Fruit fly (Drosophila melanogaster) whole organism, pupa: ENCODE data around the gene Nasp.
A peak's percentile ranks its signal among the peaks of the same experiment; 100 is the strongest.

ENCODE experiments used
- CG10348 ChIP-seq: fragments of 200-800 bp; sonication (Bioruptor generic); IDR thresholded peaks from 2 replicates; pipeline ENCODE4 v1.3.6; 2022; ENCODE audit warnings: missing biosample characterization, missing genetic modification characterization
- CG12605 ChIP-seq: fragments of 200-800 bp; sonication (Bioruptor generic); IDR thresholded peaks from 2 replicates; pipeline ENCODE4 v1.3.6; 2022; ENCODE audit warnings: missing biosample characterization, missing genetic modification characterization
- CG13204 ChIP-seq: fragments of 200-800 bp; sonication (Bioruptor generic); optimal IDR thresholded peaks from 2 replicates; lab custom pipeline; 2018; ENCODE audit warnings: missing biosample characterization, mild to moderate bottlenecking, missing genetic modification characterization, moderate library complexity
- CG14655 ChIP-seq: fragments of 200-800 bp; sonication (Bioruptor generic); optimal IDR thresholded peaks from 3 replicates; lab custom pipeline; 2017; ENCODE audit warnings: mild to moderate bottlenecking, missing biosample characterization, missing genetic modification reagents, missing genetic modification characterization
- CG15710 ChIP-seq: fragments of 200-800 bp; sonication (Bioruptor generic); optimal IDR thresholded peaks from 2 replicates; lab custom pipeline; 2018; ENCODE audit warnings: missing biosample characterization, mild to moderate bottlenecking, missing genetic modification characterization, moderate library complexity
- CG17806 ChIP-seq: fragments of 200-800 bp; sonication (Bioruptor generic); optimal IDR thresholded peaks from 2 replicates; lab custom pipeline; 2018; ENCODE audit warnings: missing biosample characterization, mild to moderate bottlenecking, missing genetic modification characterization, moderate library complexity
- CG32121 ChIP-seq: fragments of 200-800 bp; sonication (Bioruptor generic); IDR thresholded peaks from 2 replicates; pipeline ENCODE4 v1.3.6; 2022; ENCODE audit warnings: missing biosample characterization, missing genetic modification characterization
- CG34367 ChIP-seq: fragments of 200-800 bp; sonication (Bioruptor generic); optimal IDR thresholded peaks from 2 replicates; lab custom pipeline; 2018; ENCODE audit warnings: missing biosample characterization, mild to moderate bottlenecking, missing genetic modification characterization
- CG4496 ChIP-seq: fragments of 200-800 bp; sonication (Bioruptor generic); IDR thresholded peaks from 3 replicates; pipeline ENCODE4 v1.3.6; 2022; ENCODE audit warnings: missing biosample characterization, missing genetic modification characterization
- CG8159 ChIP-seq: fragments of 200-800 bp; sonication (Bioruptor generic); optimal IDR thresholded peaks from 3 replicates; lab custom pipeline; 2018; ENCODE audit warnings: missing biosample characterization, mild to moderate bottlenecking, missing genetic modification characterization, moderate library complexity
- CG8301 ChIP-seq: fragments of 200-800 bp; sonication (Bioruptor generic); optimal IDR thresholded peaks from 2 replicates; lab custom pipeline; 2018; ENCODE audit warnings: missing biosample characterization, mild to moderate bottlenecking, missing genetic modification characterization
- CG9948 ChIP-seq: fragments of 200-800 bp; sonication (Bioruptor generic); optimal IDR thresholded peaks from 2 replicates; lab custom pipeline; 2018; ENCODE audit warnings: missing biosample characterization, mild to moderate bottlenecking, missing genetic modification characterization, moderate library complexity
- D1 ChIP-seq: fragments of 200-800 bp; sonication (Bioruptor generic); optimal IDR thresholded peaks from 2 replicates; lab custom pipeline; 2018; ENCODE audit warnings: missing biosample characterization, mild to moderate bottlenecking, missing genetic modification characterization, moderate library complexity
- EcR ChIP-seq: fragments of 200-800 bp; sonication (Bioruptor generic); optimal IDR thresholded peaks from 3 replicates; lab custom pipeline; 2019; ENCODE audit warnings: missing biosample characterization, missing genetic modification characterization, mild to moderate bottlenecking, moderate library complexity, missing genetic modification reagents
- Ets98B ChIP-seq: fragments of 200-800 bp; sonication (Bioruptor generic); IDR thresholded peaks from 2 replicates; pipeline ENCODE4 v1.3.6; 2022; ENCODE audit warnings: missing biosample characterization, missing genetic modification characterization
- Pif1A ChIP-seq: fragments of 200-800 bp; sonication (Bioruptor generic); optimal IDR thresholded peaks from 3 replicates; lab custom pipeline; 2016; ENCODE audit warnings: missing biosample characterization, missing genetic modification characterization
- Pif1B ChIP-seq: fragments of 200-800 bp; sonication (Bioruptor generic); optimal IDR thresholded peaks from 3 replicates; lab custom pipeline; 2016; ENCODE audit warnings: missing biosample characterization, missing genetic modification characterization
- Snoo ChIP-seq: fragments of 200-800 bp; sonication (Bioruptor generic); optimal IDR thresholded peaks from 3 replicates; lab custom pipeline; 2017; ENCODE audit warnings: missing biosample characterization, mild to moderate bottlenecking, missing genetic modification characterization, inconsistent platforms
- fd96Ca ChIP-seq: fragments of 200-800 bp; sonication (Bioruptor generic); IDR thresholded peaks from 3 replicates; pipeline ENCODE4 v1.3.6; 2022; ENCODE audit warnings: missing biosample characterization, missing genetic modification characterization
- gl ChIP-seq: fragments of 200-800 bp; sonication (Bioruptor generic); optimal IDR thresholded peaks from 2 replicates; lab custom pipeline; 2018; ENCODE audit warnings: missing biosample characterization, mild to moderate bottlenecking, missing genetic modification characterization
- rn ChIP-seq: fragments of 200-800 bp; sonication (Bioruptor generic); IDR thresholded peaks from 2 replicates; pipeline ENCODE4 v1.3.6; 2022; ENCODE audit warnings: missing biosample characterization, missing genetic modification characterization

Nasp gene

DNA sequence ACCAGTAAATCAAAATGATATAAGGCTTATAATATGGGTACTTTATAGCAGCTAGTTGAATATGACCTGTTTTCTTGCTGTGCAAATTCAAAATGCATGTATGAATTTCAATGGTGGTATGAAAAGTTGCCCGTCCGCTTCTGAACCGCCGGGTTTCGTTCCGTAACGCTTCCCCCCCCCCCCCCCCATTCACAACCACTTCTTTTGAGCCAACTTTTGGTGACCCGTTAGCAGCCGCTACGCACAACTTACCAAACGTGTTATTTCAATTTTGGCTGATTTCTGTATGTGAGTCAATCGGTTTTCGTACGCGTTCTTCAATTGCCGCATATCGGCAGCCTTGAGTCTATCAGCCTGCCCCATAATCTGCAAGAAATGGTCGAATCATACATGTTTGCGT lies 46.1 kb downstream of the Nasp start:
- 0 out of 3 replicates have a peak, but pooled peaks have one; percentile 17 for TF ChIP-seq fd96Ca (GFP tag; lab: Robert Waterston, UW)
- no peak for TF ChIP-seq CG10348 (GFP tag; lab: Robert Waterston, UW)
- no peak for TF ChIP-seq EcR
- TF ChIP-seq CG13204 (GFP tag; lab: Kevin White, UChicago) = peak; percentile 19

DNA sequence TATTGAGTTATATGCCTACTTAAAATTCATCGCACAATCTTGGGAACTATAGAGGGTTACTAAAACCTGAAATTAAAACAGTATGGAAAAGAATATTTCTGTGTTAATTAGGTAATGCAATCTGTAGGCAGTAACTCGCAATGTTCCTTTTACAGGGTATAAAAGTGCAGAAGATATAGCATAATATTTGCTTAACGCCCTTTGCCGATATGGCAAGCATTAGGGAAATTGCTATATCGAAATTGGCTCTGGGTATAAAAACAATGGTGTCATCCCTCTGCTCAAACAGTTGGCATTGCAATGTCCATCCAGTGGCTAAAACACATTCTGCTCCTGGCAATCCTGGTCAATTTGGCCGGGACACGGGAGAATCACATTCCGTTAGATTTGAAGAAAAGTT lies 46.8 kb downstream of the Nasp start, which contains the start of gene Ir85a:
Gene Ir85a (plus strand): TSS at position 301 of the 400 bp plus-strand sequence.
- TF ChIP-seq CG17806 (tag; lab: Kevin White, UChicago) (no peak), CG10348 (GFP tag; lab: Robert Waterston, UW) (no peak), CG9948 (tag; lab: Kevin White, UChicago) (no peak), CG12605 (GFP tag; lab: Robert Waterston, UW) (no peak), CG32121 (no peak), Pif1A (GFP tag; lab: Kevin White, UChicago) (no peak), CG8159 (tag; lab: Kevin White, UChicago) (no peak), Ets98B (GFP tag; lab: Robert Waterston, UW) (no peak), CG13204 (GFP tag; lab: Kevin White, UChicago) (no peak), fd96Ca (GFP tag; lab: Robert Waterston, UW) (no peak), Pif1B (GFP tag; lab: Kevin White, UChicago) (no peak), CG14655 (no peak), D1 (no peak), rn (no peak)

DNA sequence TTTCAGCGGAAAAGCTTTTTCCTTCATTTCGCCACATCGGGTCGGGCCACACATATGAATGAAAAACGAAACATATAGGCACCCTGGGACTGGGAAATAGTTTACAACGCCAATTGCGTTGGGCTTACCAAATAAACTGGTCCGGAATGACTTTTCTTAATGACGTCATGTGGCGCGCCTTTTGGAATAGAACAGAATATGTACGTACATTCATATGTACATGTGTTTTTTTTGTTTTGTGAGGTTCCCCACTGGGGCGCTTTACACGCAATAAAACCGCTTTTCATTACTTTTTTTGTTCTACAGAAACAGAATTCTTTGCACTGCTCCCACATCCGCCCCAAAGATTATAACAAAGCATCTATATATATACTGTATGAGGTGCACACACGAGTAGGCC lies 50.7 kb downstream of the Nasp start:
- TF ChIP-seq CG10348 (GFP tag; lab: Robert Waterston, UW) (no peak), CG32121 (no peak), CG8159 (tag; lab: Kevin White, UChicago) (no peak), Pif1A (GFP tag; lab: Kevin White, UChicago) (no peak), fd96Ca (GFP tag; lab: Robert Waterston, UW) (no peak), CG4496 (no peak), Ets98B (GFP tag; lab: Robert Waterston, UW) (no peak), CG13204 (GFP tag; lab: Kevin White, UChicago) (no peak), EcR (no peak), Pif1B (GFP tag; lab: Kevin White, UChicago) (no peak), CG15710 (no peak), rn (no peak), D1 (no peak), CG8301 (tag; lab: Kevin White, UChicago) (no peak), CG14655 (no peak), gl (no peak), CG34367 (tag; lab: Kevin White, UChicago) (no peak)

DNA sequence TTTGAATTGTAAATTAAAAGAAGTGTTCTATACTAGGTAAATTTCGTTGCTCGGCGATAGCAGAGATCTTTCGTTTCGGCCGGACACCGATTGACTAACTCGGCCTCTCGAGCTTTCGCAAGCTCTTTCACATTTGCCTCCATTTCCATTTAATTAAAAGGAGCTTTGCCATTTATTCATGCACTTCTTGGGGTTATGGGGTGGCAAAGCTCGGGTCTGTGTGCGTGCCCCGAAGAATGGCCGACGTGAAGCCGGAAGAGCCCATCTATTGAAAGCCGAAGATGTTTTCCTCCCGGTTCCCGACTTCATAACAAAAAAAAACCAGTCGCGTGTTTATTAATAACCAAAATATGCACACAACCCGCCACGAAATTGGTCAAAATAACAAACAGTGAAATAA lies 52.3 kb downstream of the Nasp start:
- TF ChIP-seq Snoo (tag; lab: Kevin White, UChicago) (no peak), CG12605 (GFP tag; lab: Robert Waterston, UW) (0 out of 2 replicates have a peak, but pooled peaks have one; percentile 22), CG13204 (GFP tag; lab: Kevin White, UChicago) (no peak), CG4496 (0 out of 3 replicates have a peak, but pooled peaks have one; percentile 25), CG8159 (tag; lab: Kevin White, UChicago) (no peak), CG14655 (no peak), fd96Ca (GFP tag; lab: Robert Waterston, UW) (no peak)

DNA sequence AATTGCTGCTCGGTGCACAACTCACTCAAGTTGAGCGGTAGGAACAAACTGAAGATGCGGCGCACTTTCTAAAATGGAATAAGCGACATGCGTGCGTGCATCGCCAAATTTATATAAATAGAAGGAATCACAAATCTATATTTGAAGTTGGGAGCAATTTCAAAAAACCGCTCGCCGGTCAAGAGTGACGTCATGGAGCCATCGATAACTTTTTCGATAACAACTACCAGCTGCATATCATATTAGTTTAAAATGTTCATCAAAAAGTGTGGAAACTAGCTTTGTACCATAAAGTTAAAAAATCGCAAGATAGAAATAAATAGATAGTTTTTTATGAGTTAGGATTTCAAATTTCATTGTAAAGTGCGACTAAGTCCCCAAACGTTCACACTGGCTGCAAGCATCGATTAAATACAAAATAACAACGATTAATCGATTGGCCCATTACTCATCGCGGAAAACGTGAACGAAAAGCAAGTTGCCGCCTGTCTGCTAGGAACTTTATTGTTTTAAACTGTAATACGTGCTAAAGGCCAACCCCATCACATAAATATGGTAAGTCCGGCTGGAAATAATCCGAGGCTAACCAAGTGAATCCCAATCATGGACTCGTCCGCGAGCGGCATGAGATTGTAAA lies 53.6 kb downstream of the Nasp start, which contains the start of the genes Pif1A, Pif1B and CCT7:
Gene Pif1A (minus strand): TSS at position 51 of the 637 bp plus-strand sequence.
Gene Pif1B (minus strand): TSS at position 51 of the 637 bp plus-strand sequence.
Gene CCT7 (plus strand): TSS at position 439 of the 637 bp plus-strand sequence.
- no peak for TF ChIP-seq Pif1B (GFP tag; lab: Kevin White, UChicago)
- no peak for TF ChIP-seq CG34367 (tag; lab: Kevin White, UChicago)
- no peak for TF ChIP-seq gl
- no peak for TF ChIP-seq CG4496
- no peak for TF ChIP-seq EcR
- no peak for TF ChIP-seq CG13204 (GFP tag; lab: Kevin White, UChicago)
- no peak for TF ChIP-seq CG8301 (tag; lab: Kevin White, UChicago)
- no peak for TF ChIP-seq D1
- no peak for TF ChIP-seq Ets98B (GFP tag; lab: Robert Waterston, UW)
- no peak for TF ChIP-seq CG10348 (GFP tag; lab: Robert Waterston, UW)
- no peak for TF ChIP-seq CG15710
- TF ChIP-seq CG32121 = no peak
- no peak for TF ChIP-seq CG14655
- TF ChIP-seq CG8159 (tag; lab: Kevin White, UChicago) = no peak
- no peak for TF ChIP-seq Snoo (tag; lab: Kevin White, UChicago)
- no peak for TF ChIP-seq CG17806 (tag; lab: Kevin White, UChicago)
- TF ChIP-seq, all 21 proteins: peak for 0
